Fruit fly (Drosophila melanogaster) whole organism, prepupa: ENCODE results near the gene CG46397.
A peak's percentile ranks its signal among the peaks of the same experiment; 100 is the strongest.

Source experiments
- CG10631 ChIP-seq: fragments of 200-800 bp; sonication (Bioruptor generic); optimal IDR thresholded peaks from 2 replicates; lab custom pipeline; 2016; ENCODE audit warnings: missing biosample characterization, missing genetic modification characterization
- CG10669 ChIP-seq: fragments of 200-800 bp; sonication (Bioruptor generic); optimal IDR thresholded peaks from 3 replicates; lab custom pipeline; 2018; ENCODE audit warnings: missing biosample characterization, mild to moderate bottlenecking, missing genetic modification characterization, moderate library complexity
- CG11294 ChIP-seq: fragments of 200-800 bp; sonication (Bioruptor generic); IDR thresholded peaks from 2 replicates; pipeline ENCODE4 v1.3.6; 2022; ENCODE audit warnings: missing biosample characterization, missing genetic modification characterization
- CG11762 ChIP-seq: fragments of 200-800 bp; sonication (Bioruptor generic); optimal IDR thresholded peaks from 3 replicates; lab custom pipeline; 2016; ENCODE audit warnings: missing biosample characterization, missing genetic modification characterization; ENCODE audit not compliant: insufficient read depth
- CG15336 ChIP-seq: fragments of 200-800 bp; sonication (Bioruptor generic); IDR thresholded peaks from 2 replicates; pipeline ENCODE4 v1.3.6; 2022; ENCODE audit warnings: missing biosample characterization, missing genetic modification characterization
- CG1621 ChIP-seq: fragments of 200-800 bp; sonication (Bioruptor generic); optimal IDR thresholded peaks from 3 replicates; lab custom pipeline; 2018; ENCODE audit warnings: missing biosample characterization, mild to moderate bottlenecking, missing genetic modification characterization
- CG16779 ChIP-seq: fragments of 200-800 bp; sonication (Bioruptor generic); optimal IDR thresholded peaks from 3 replicates; lab custom pipeline; 2017; ENCODE audit warnings: missing biosample characterization, mild to moderate bottlenecking, missing genetic modification characterization
- CG3032 ChIP-seq: fragments of 200-800 bp; optimal IDR thresholded peaks from 2 replicates; lab custom pipeline; 2019; ENCODE audit warnings: missing biosample characterization, mild to moderate bottlenecking, missing genetic modification characterization, moderate library complexity
- CG31627 ChIP-seq: fragments of 200-800 bp; sonication (Bioruptor generic); optimal IDR thresholded peaks from 3 replicates; lab custom pipeline; 2016; ENCODE audit warnings: missing biosample characterization, missing genetic modification characterization
- CG32006 ChIP-seq: fragments of 200-800 bp; sonication (Bioruptor generic); optimal IDR thresholded peaks from 3 replicates; lab custom pipeline; 2017; ENCODE audit warnings: missing biosample characterization, mild to moderate bottlenecking, missing genetic modification characterization
- CG3919 ChIP-seq: fragments of 200-800 bp; sonication (Bioruptor generic); optimal IDR thresholded peaks from 3 replicates; lab custom pipeline; 2016; ENCODE audit warnings: missing biosample characterization, missing genetic modification characterization
- CG6163 ChIP-seq: fragments of 200-800 bp; sonication (Bioruptor generic); IDR thresholded peaks from 3 replicates; pipeline ENCODE4 v1.3.6; 2022; ENCODE audit warnings: missing biosample characterization, missing genetic modification characterization
- CG6276 ChIP-seq: fragments of 200-800 bp; sonication (Bioruptor generic); optimal IDR thresholded peaks from 2 replicates; lab custom pipeline; 2017; ENCODE audit warnings: missing biosample characterization, mild to moderate bottlenecking, missing genetic modification characterization
- CG6792 ChIP-seq: fragments of 200-800 bp; sonication (Bioruptor generic); optimal IDR thresholded peaks from 3 replicates; lab custom pipeline; 2016; ENCODE audit warnings: missing biosample characterization, missing genetic modification characterization
- CG6808 ChIP-seq: fragments of 200-800 bp; sonication (Bioruptor generic); optimal IDR thresholded peaks from 3 replicates; lab custom pipeline; 2017; ENCODE audit warnings: missing biosample characterization, missing genetic modification characterization, mild to moderate bottlenecking, moderate library complexity, missing genetic modification reagents
- CG6854 ChIP-seq: fragments of 200-800 bp; sonication (Bioruptor generic); optimal IDR thresholded peaks from 2 replicates; lab custom pipeline; 2017; ENCODE audit warnings: missing biosample characterization, mild to moderate bottlenecking, missing genetic modification characterization
- CG7368 ChIP-seq: fragments of 200-800 bp; sonication (Bioruptor generic); optimal IDR thresholded peaks from 3 replicates; lab custom pipeline; 2016; ENCODE audit warnings: missing biosample characterization, missing genetic modification characterization
- CG8319 ChIP-seq: fragments of 200-800 bp; sonication (Bioruptor generic); optimal IDR thresholded peaks from 3 replicates; lab custom pipeline; 2016; ENCODE audit warnings: missing biosample characterization, missing genetic modification characterization
- CG8632 ChIP-seq: fragments of 200-800 bp; sonication (Bioruptor generic); optimal IDR thresholded peaks from 3 replicates; lab custom pipeline; 2016; ENCODE audit warnings: missing biosample characterization, missing genetic modification characterization
- CG9139 ChIP-seq: fragments of 200-800 bp; sonication (Bioruptor generic); optimal IDR thresholded peaks from 3 replicates; lab custom pipeline; 2017; ENCODE audit warnings: missing biosample characterization, mild to moderate bottlenecking, missing genetic modification characterization
- Eip75B ChIP-seq: fragments of 200-800 bp; sonication (Bioruptor generic); optimal IDR thresholded peaks from 3 replicates; lab custom pipeline; 2016; ENCODE audit warnings: missing biosample characterization, missing genetic modification characterization
- Eip78C ChIP-seq: fragments of 200-800 bp; sonication (Bioruptor generic); peaks from one replicate; lab custom pipeline; 2016; ENCODE audit warnings: missing biosample characterization, missing genetic modification characterization
- Eip93F ChIP-seq: fragments of 200-800 bp; sonication (Bioruptor generic); optimal IDR thresholded peaks from 2 replicates; lab custom pipeline; 2016; ENCODE audit warnings: missing biosample characterization, mild to moderate bottlenecking, missing genetic modification characterization
- Ets21C ChIP-seq: fragments of 200-800 bp; sonication (Bioruptor generic); optimal IDR thresholded peaks from 3 replicates; lab custom pipeline; 2016; ENCODE audit warnings: missing biosample characterization, missing genetic modification characterization
- Ets96B ChIP-seq: fragments of 200-800 bp; optimal IDR thresholded peaks from 2 replicates; lab custom pipeline; 2019; ENCODE audit warnings: missing biosample characterization, mild to moderate bottlenecking, missing genetic modification characterization, moderate library complexity
- Gug ChIP-seq: fragments of 200-800 bp; sonication (Bioruptor generic); IDR thresholded peaks from 2 replicates; pipeline ENCODE4 v1.3.6; 2022; ENCODE audit warnings: missing biosample characterization, missing genetic modification characterization
- Hr38 ChIP-seq: sonication (Bioruptor generic); optimal IDR thresholded peaks from 2 replicates; lab custom pipeline; 2016; ENCODE audit warnings: missing biosample characterization, missing genetic modification characterization
- Hr39 ChIP-seq: fragments of 200-800 bp; sonication (Bioruptor generic); optimal IDR thresholded peaks from 2 replicates; lab custom pipeline; 2016; ENCODE audit warnings: missing biosample characterization, missing genetic modification characterization
- Hr4 ChIP-seq: fragments of 200-800 bp; sonication (Bioruptor generic); optimal IDR thresholded peaks from 3 replicates; lab custom pipeline; 2016; ENCODE audit warnings: missing biosample characterization, missing genetic modification characterization
- Lpt ChIP-seq: fragments of 200-800 bp; sonication (Bioruptor generic); optimal IDR thresholded peaks from 3 replicates; lab custom pipeline; 2016; ENCODE audit warnings: missing biosample characterization, missing genetic modification characterization
- Met ChIP-seq: fragments of 200-800 bp; sonication (Bioruptor generic); optimal IDR thresholded peaks from 3 replicates; lab custom pipeline; 2016; ENCODE audit warnings: missing biosample characterization, missing genetic modification characterization
- OdsH ChIP-seq: fragments of 200-800 bp; sonication (Bioruptor generic); optimal IDR thresholded peaks from 3 replicates; lab custom pipeline; 2016; ENCODE audit warnings: missing biosample characterization, missing genetic modification characterization
- Smox ChIP-seq: fragments of 200-800 bp; sonication (Bioruptor generic); optimal IDR thresholded peaks from 3 replicates; lab custom pipeline; 2016; ENCODE audit warnings: missing biosample characterization, missing genetic modification characterization
- Sox102F ChIP-seq: fragments of 200-800 bp; sonication (Bioruptor generic); optimal IDR thresholded peaks from 2 replicates; lab custom pipeline; 2016; ENCODE audit warnings: missing biosample characterization, mild to moderate bottlenecking, missing genetic modification characterization
- Sox14 ChIP-seq: fragments of 200-800 bp; sonication (Bioruptor generic); optimal IDR thresholded peaks from 3 replicates; lab custom pipeline; 2016; ENCODE audit warnings: missing biosample characterization, missing genetic modification characterization
- Sox15 ChIP-seq: fragments of 200-800 bp; sonication (Bioruptor generic); optimal IDR thresholded peaks from 3 replicates; lab custom pipeline; 2016; ENCODE audit warnings: missing biosample characterization, missing genetic modification characterization
- acj6 ChIP-seq: fragments of 200-800 bp; sonication (Bioruptor generic); optimal IDR thresholded peaks from 3 replicates; lab custom pipeline; 2016; ENCODE audit warnings: missing biosample characterization, missing genetic modification characterization
- dsx ChIP-seq: fragments of 200-800 bp; optimal IDR thresholded peaks from 3 replicates; lab custom pipeline; 2019; ENCODE audit warnings: missing biosample characterization, mild to moderate bottlenecking, missing genetic modification characterization, moderate library complexity; ENCODE audit not compliant: poor library complexity, severe bottlenecking
- eg ChIP-seq: fragments of 200-800 bp; sonication (Bioruptor generic); IDR thresholded peaks from 3 replicates; pipeline ENCODE4 v1.3.6; 2022; ENCODE audit warnings: missing biosample characterization, missing genetic modification characterization
- esn ChIP-seq: fragments of 200-800 bp; sonication (Bioruptor generic); optimal IDR thresholded peaks from 2 replicates; lab custom pipeline; 2016; ENCODE audit warnings: missing biosample characterization, mild to moderate bottlenecking, missing genetic modification characterization, moderate library complexity
- fd85E ChIP-seq: fragments of 200-800 bp; sonication (Bioruptor generic); optimal IDR thresholded peaks from 3 replicates; lab custom pipeline; 2016; ENCODE audit warnings: missing biosample characterization, missing genetic modification characterization
- lz ChIP-seq: fragments of 200-800 bp; sonication (Bioruptor generic); optimal IDR thresholded peaks from 3 replicates; lab custom pipeline; 2016; ENCODE audit warnings: missing biosample characterization, missing genetic modification characterization
- net ChIP-seq: fragments of 200-800 bp; sonication (Bioruptor generic); optimal IDR thresholded peaks from 3 replicates; lab custom pipeline; 2016; ENCODE audit warnings: missing biosample characterization, missing genetic modification characterization
- salr ChIP-seq, 2 experiments: fragments of 200-800 bp; sonication (Bioruptor generic); optimal IDR thresholded peaks; 3 replicates each; lab custom pipeline; 2016 to 2018; ENCODE audit warnings: missing biosample characterization in 2 of 2, missing genetic modification characterization in 2 of 2, mild to moderate bottlenecking in 1 of 2
- spab ChIP-seq: fragments of 200-800 bp; sonication (Bioruptor generic); optimal IDR thresholded peaks from 2 replicates; lab custom pipeline; 2017; ENCODE audit warnings: missing biosample characterization, mild to moderate bottlenecking, missing genetic modification characterization, missing genetic modification reagents
- ss ChIP-seq, 2 experiments: fragments of 200-800 bp; sonication (Bioruptor generic); optimal IDR thresholded peaks; 2 replicates in 1 of 2; 3 replicates in 1 of 2; lab custom pipeline; 2017 to 2018; ENCODE audit warnings: mild to moderate bottlenecking in 2 of 2, missing biosample characterization in 2 of 2, missing genetic modification characterization in 2 of 2, moderate library complexity in 1 of 2
- svp ChIP-seq: fragments of 200-800 bp; sonication (Bioruptor generic); peaks from one replicate; lab custom pipeline; 2016; ENCODE audit warnings: missing biosample characterization, missing genetic modification characterization
- vri ChIP-seq: fragments of 200-800 bp; sonication (Bioruptor generic); optimal IDR thresholded peaks from 3 replicates; lab custom pipeline; 2016; ENCODE audit warnings: missing biosample characterization, mild to moderate bottlenecking, missing genetic modification characterization

Gene CG46397

dm6 chr2L:8919638-8920037 is 27.4 kb upstream of the CG46397 start (continued):
- peak; percentile 25 for TF ChIP-seq CG1621 (tag; lab: Kevin White, UChicago)
- TF ChIP-seq lz (GFP tag; lab: Kevin White, UChicago): no peak
- peak; percentile 62 for TF ChIP-seq spab
- TF ChIP-seq Hr4 (GFP tag; lab: Kevin White, UChicago): peak; percentile 50
- no peak for TF ChIP-seq Met (GFP tag; lab: Kevin White, UChicago)
- TF ChIP-seq CG3919 (GFP tag; lab: Kevin White, UChicago): peak; percentile 38
- peak; percentile 53 for TF ChIP-seq Sox14 (GFP tag; lab: Kevin White, UChicago)
- no peak for TF ChIP-seq CG6854
- TF ChIP-seq svp (GFP tag; lab: Kevin White, UChicago): no peak
- no peak for TF ChIP-seq Smox (GFP tag; lab: Kevin White, UChicago)
- 0 out of 3 replicates have a peak, but pooled peaks have one; percentile 26 for TF ChIP-seq eg
- peak; percentile 57 for TF ChIP-seq CG10631
- peak; percentile 76 for TF ChIP-seq CG32006 (GFP tag; lab: Kevin White, UChicago)
- peak; percentile 53 for TF ChIP-seq OdsH (GFP tag; lab: Kevin White, UChicago)
- no peak for TF ChIP-seq CG16779
- no peak for TF ChIP-seq Sox15 (GFP tag; lab: Kevin White, UChicago)
- TF ChIP-seq, all 60 proteins: peak for 36

DNA sequence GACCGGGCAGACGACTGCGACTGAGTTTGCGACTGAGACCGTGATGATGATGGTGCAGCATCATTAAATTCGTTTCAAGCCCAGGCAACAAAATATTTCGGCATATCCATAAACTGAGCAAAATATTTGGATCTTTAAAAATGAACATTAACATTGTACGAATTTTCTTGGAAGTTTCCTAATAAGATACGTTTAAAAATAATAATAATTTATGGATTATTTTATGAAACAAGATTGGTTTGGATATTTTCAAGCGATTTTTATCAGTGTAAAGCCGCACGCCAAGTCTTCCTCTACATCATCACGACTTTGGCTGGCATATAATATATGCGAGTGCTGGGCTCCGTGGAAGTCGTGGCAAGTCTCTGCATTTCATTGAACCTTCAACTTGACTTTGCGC is 26.8 kb upstream of the CG46397 start:
- peak; percentile 39 for TF ChIP-seq Ets21C (GFP tag; lab: Kevin White, UChicago)
- peak; percentile 76 for TF ChIP-seq vri (GFP tag; lab: Kevin White, UChicago)
- TF ChIP-seq CG32006 (GFP tag; lab: Kevin White, UChicago): peak; percentile 75
- peak; percentile 75 for TF ChIP-seq Sox102F (GFP tag; lab: Kevin White, UChicago)
- TF ChIP-seq CG9139 (GFP tag; lab: Kevin White, UChicago): peak; percentile 46
- TF ChIP-seq Hr38 (GFP tag; lab: Kevin White, UChicago): no peak
- peak; percentile 78 for TF ChIP-seq CG10631
- TF ChIP-seq CG1621 (tag; lab: Kevin White, UChicago): peak; percentile 33
- peak; percentile 91 for TF ChIP-seq svp (GFP tag; lab: Kevin White, UChicago)
- peak; percentile 55 for TF ChIP-seq Hr39 (GFP tag; lab: Kevin White, UChicago)
- peak; percentile 78 for TF ChIP-seq acj6 (GFP tag; lab: Kevin White, UChicago)
- peak; percentile 84 for TF ChIP-seq Ets96B (tag; lab: Kevin White, UChicago)
- peak; percentile 84 for TF ChIP-seq CG6792 (GFP tag; lab: Kevin White, UChicago)
- peak; percentile 73 for TF ChIP-seq CG10669 (GFP tag; lab: Kevin White, UChicago)
- TF ChIP-seq CG16779: peak; percentile 51
- TF ChIP-seq net (GFP tag; lab: Kevin White, UChicago): peak; percentile 78
- peak; percentile 76 for TF ChIP-seq Hr4 (GFP tag; lab: Kevin White, UChicago)
- TF ChIP-seq Eip93F (GFP tag; lab: Kevin White, UChicago): peak; percentile 56
- TF ChIP-seq Eip78C (GFP tag; lab: Kevin White, UChicago): peak; percentile 96
- peak; percentile 58 for TF ChIP-seq CG31627 (GFP tag; lab: Kevin White, UChicago)
- peak; percentile 87 for TF ChIP-seq dsx (GFP tag; lab: Kevin White, UChicago)
- TF ChIP-seq CG8632 (GFP tag; lab: Kevin White, UChicago): peak; percentile 77
- peak; percentile 36 to 55 for TF ChIP-seq salr (GFP tag; optimal IDR thresholded peaks at IDR 0.05; lab: Kevin White, UChicago)
- TF ChIP-seq CG6808 (GFP tag; lab: Kevin White, UChicago): peak; percentile 63
- peak; percentile 72 for TF ChIP-seq lz (GFP tag; lab: Kevin White, UChicago)
- TF ChIP-seq eg: peak; percentile 72
- peak; percentile 59 for TF ChIP-seq spab
- peak; percentile 85 for TF ChIP-seq CG15336
- peak; percentile 81 for TF ChIP-seq CG3032
- peak; percentile 82 for TF ChIP-seq OdsH (GFP tag; lab: Kevin White, UChicago)
- peak; percentile 56 for TF ChIP-seq Gug (GFP tag; lab: Robert Waterston, UW)
- peak; percentile 77 for TF ChIP-seq CG8319
- TF ChIP-seq CG6163 (GFP tag; lab: Robert Waterston, UW): peak; percentile 86
- peak; percentile 61 for TF ChIP-seq Lpt
- TF ChIP-seq CG6854: peak; percentile 9
- peak; percentile 63 for TF ChIP-seq Met (GFP tag; lab: Kevin White, UChicago)
- peak; percentile 80 for TF ChIP-seq Eip75B (GFP tag; lab: Kevin White, UChicago)
- TF ChIP-seq ss (GFP tag; optimal IDR thresholded peaks at IDR 0.05; lab: Kevin White, UChicago): peak; percentile 69 to 78
- TF ChIP-seq fd85E (GFP tag; lab: Kevin White, UChicago): no peak
- TF ChIP-seq CG11294 (GFP tag; lab: Robert Waterston, UW): peak; percentile 41; the same call in 1 of the 2 replicates
- TF ChIP-seq CG11762 (GFP tag; lab: Kevin White, UChicago): peak; percentile 72
- peak; percentile 64 for TF ChIP-seq CG7368
- TF ChIP-seq esn (GFP tag; lab: Kevin White, UChicago): peak; percentile 87
- peak; percentile 60 for TF ChIP-seq CG6276
- peak; percentile 85 for TF ChIP-seq CG3919 (GFP tag; lab: Kevin White, UChicago)
